Worm (Caenorhabditis elegans): ENCODE data around the gene B0285.3.

DNA sequence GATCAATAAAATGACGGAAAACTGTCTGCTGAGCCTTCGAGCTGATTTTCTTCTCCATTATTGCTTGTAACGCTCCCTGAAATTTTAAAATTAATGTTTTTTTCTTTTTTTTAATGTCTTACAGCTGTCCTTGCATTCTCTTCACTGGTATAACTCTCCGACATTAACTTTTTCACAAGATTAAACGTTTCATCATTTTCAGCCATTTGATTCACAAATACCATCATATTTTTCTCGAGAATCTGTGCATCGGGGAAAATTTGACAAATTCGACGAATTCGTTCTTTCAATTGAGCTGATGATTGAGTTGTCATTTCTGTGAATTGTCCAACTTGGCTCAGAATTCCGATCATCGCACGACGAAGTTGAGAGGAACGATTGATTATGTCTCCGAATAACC is 33.8 kb downstream of the B0285.3 start:
- no peak for TF ChIP-seq odd-2 (tag; optimal IDR thresholded peaks at IDR 0.05)
- TF ChIP-seq T23F11.4 (GFP tag; optimal IDR thresholded peaks at IDR 0.05) = no peak
- TF ChIP-seq lin-11 (tag; optimal IDR thresholded peaks at IDR 0.05) = no peak
- no peak for TF ChIP-seq ceh-48 (tag; optimal IDR thresholded peaks at IDR 0.05)
- TF ChIP-seq pat-9 (tag; optimal IDR thresholded peaks at IDR 0.05) = no peak
- no peak for TF ChIP-seq tbx-2 (tag; optimal IDR thresholded peaks at IDR 0.05)
